Worm (Caenorhabditis elegans) whole organism, L3 larva: ENCODE measurements around the gene vps-54.
A peak's percentile ranks its signal among the peaks of the same experiment; 100 is the strongest.

Source experiments
- R02D3.7 ChIP-seq: fragments of 150-350 bp; optimal IDR thresholded peaks from 2 replicates; lab custom pipeline; 2014; ENCODE audit warnings: missing biosample characterization, missing genetic modification characterization
- ZK546.5 ChIP-seq: sonication (generic microtip); optimal IDR thresholded peaks from 2 replicates; lab custom pipeline; 2017; ENCODE audit warnings: missing biosample characterization, missing genetic modification characterization
- aly-2 ChIP-seq: fragments of 150-350 bp; optimal IDR thresholded peaks from 2 replicates; lab custom pipeline; 2014; ENCODE audit warnings: missing biosample characterization, missing genetic modification characterization
- ama-1 ChIP-seq: fragments of 150-350 bp; optimal IDR thresholded peaks from 2 replicates; lab custom pipeline; 2018
- ceh-16 ChIP-seq: sonication (generic microtip); optimal IDR thresholded peaks from 2 replicates; lab custom pipeline; 2017; ENCODE audit warnings: missing biosample characterization, missing genetic modification characterization
- ceh-28 ChIP-seq: fragments of 150-350 bp; optimal IDR thresholded peaks from 2 replicates; lab custom pipeline; 2014; ENCODE audit warnings: missing biosample characterization, missing genetic modification reagents, missing genetic modification characterization
- elt-1 ChIP-seq: fragments of 150-350 bp; optimal IDR thresholded peaks from 2 replicates; lab custom pipeline; 2014; ENCODE audit warnings: missing biosample characterization, missing genetic modification characterization
- elt-2 ChIP-seq: sonication (generic microtip); optimal IDR thresholded peaks from 2 replicates; lab custom pipeline; 2016; ENCODE audit warnings: missing genetic modification reagents, mild to moderate bottlenecking, missing genetic modification characterization, missing compliant biosample characterization
- elt-3 ChIP-seq, 3 experiments: fragments of 150-350 bp in 1 of 3; sonication (generic microtip) in 2 of 3; optimal IDR thresholded peaks; 2 replicates in 2 of 3; 4 replicates in 1 of 3; lab custom pipeline; 2014 to 2017; ENCODE audit warnings: missing biosample characterization in 3 of 3, missing genetic modification characterization in 3 of 3
- fkh-10 ChIP-seq: sonication (generic microtip); optimal IDR thresholded peaks from 2 replicates; lab custom pipeline; 2017; ENCODE audit warnings: missing biosample characterization, missing genetic modification reagents, missing genetic modification characterization
- fkh-2 ChIP-seq: fragments of 150-350 bp; optimal IDR thresholded peaks from 2 replicates; lab custom pipeline; 2014; ENCODE audit warnings: missing biosample characterization, missing genetic modification reagents, missing genetic modification characterization
- hmg-11 ChIP-seq: sonication (generic microtip); optimal IDR thresholded peaks from 2 replicates; lab custom pipeline; 2016; ENCODE audit warnings: missing genetic modification characterization, missing compliant biosample characterization
- lin-15B ChIP-seq: fragments of 150-350 bp; optimal IDR thresholded peaks from 2 replicates; lab custom pipeline; 2014; ENCODE audit warnings: missing biosample characterization, missing genetic modification characterization
- lsy-12 ChIP-seq: sonication (generic microtip); optimal IDR thresholded peaks from 2 replicates; lab custom pipeline; 2016; ENCODE audit warnings: mild to moderate bottlenecking, missing genetic modification characterization, missing compliant biosample characterization
- mdl-1 ChIP-seq: fragments of 150-350 bp; optimal IDR thresholded peaks from 2 replicates; lab custom pipeline; 2014; ENCODE audit warnings: missing biosample characterization, missing genetic modification characterization
- mml-1 ChIP-seq: fragments of 150-350 bp; sonication (generic microtip); optimal IDR thresholded peaks from 3 replicates; lab custom pipeline; 2014; ENCODE audit warnings: missing biosample characterization, missing genetic modification characterization
- nfya-1 ChIP-seq: sonication (generic microtip); optimal IDR thresholded peaks from 2 replicates; lab custom pipeline; 2017; ENCODE audit warnings: missing genetic modification characterization, mild to moderate bottlenecking, missing compliant biosample characterization, antibody characterized with exemption, moderate library complexity; ENCODE audit not compliant: insufficient read depth
- nhr-11 ChIP-seq: fragments of 150-350 bp; optimal IDR thresholded peaks from 2 replicates; lab custom pipeline; 2014; ENCODE audit warnings: missing biosample characterization, missing genetic modification characterization
- nhr-12 ChIP-seq: fragments of 150-350 bp; optimal IDR thresholded peaks from 2 replicates; lab custom pipeline; 2014; ENCODE audit warnings: missing biosample characterization, missing genetic modification characterization
- nhr-23 ChIP-seq: fragments of 150-350 bp; optimal IDR thresholded peaks from 2 replicates; lab custom pipeline; 2014; ENCODE audit warnings: missing biosample characterization, missing genetic modification reagents, missing genetic modification characterization
- nhr-237 ChIP-seq: fragments of 150-350 bp; optimal IDR thresholded peaks from 2 replicates; lab custom pipeline; 2014; ENCODE audit warnings: missing biosample characterization, missing genetic modification characterization
- nhr-25 ChIP-seq: sonication (generic microtip); optimal IDR thresholded peaks from 2 replicates; lab custom pipeline; 2017; ENCODE audit warnings: missing biosample characterization, missing genetic modification characterization
- nhr-28 ChIP-seq: fragments of 150-350 bp; optimal IDR thresholded peaks from 2 replicates; lab custom pipeline; 2014; ENCODE audit warnings: missing biosample characterization, missing genetic modification characterization
- nhr-43 ChIP-seq: sonication (generic microtip); optimal IDR thresholded peaks from 2 replicates; lab custom pipeline; 2016; ENCODE audit warnings: mild to moderate bottlenecking, missing genetic modification characterization, missing compliant biosample characterization; ENCODE audit not compliant: poor library complexity, severe bottlenecking
- nhr-67 ChIP-seq: fragments of 150-350 bp; optimal IDR thresholded peaks from 2 replicates; lab custom pipeline; 2014; ENCODE audit warnings: missing biosample characterization, missing genetic modification characterization
- pha-4 ChIP-seq: fragments of 150-350 bp; optimal IDR thresholded peaks from 2 replicates; lab custom pipeline; 2014; ENCODE audit warnings: missing biosample characterization, missing genetic modification reagents, missing genetic modification characterization
- pqm-1 ChIP-seq: fragments of 150-350 bp; optimal IDR thresholded peaks from 2 replicates; lab custom pipeline; 2017; ENCODE audit warnings: missing biosample characterization, missing genetic modification characterization, inconsistent platforms
- skn-1 ChIP-seq: fragments of 150-350 bp; optimal IDR thresholded peaks from 2 replicates; lab custom pipeline; 2014; ENCODE audit warnings: missing biosample characterization, missing genetic modification characterization
- snpc-4 ChIP-seq: fragments of 150-350 bp; optimal IDR thresholded peaks from 2 replicates; lab custom pipeline; 2014; ENCODE audit warnings: missing biosample characterization, missing genetic modification characterization
- tbx-2 ChIP-seq: sonication (generic microtip); optimal IDR thresholded peaks from 2 replicates; lab custom pipeline; 2016; ENCODE audit warnings: mild to moderate bottlenecking, missing genetic modification characterization, missing compliant biosample characterization
- unc-39 ChIP-seq: sonication (generic microtip); optimal IDR thresholded peaks from 4 replicates; lab custom pipeline; 2017; ENCODE audit warnings: missing biosample characterization, missing genetic modification characterization
- unc-62 ChIP-seq: fragments of 150-350 bp; sonication (generic microtip); optimal IDR thresholded peaks from 4 replicates; lab custom pipeline; 2014; ENCODE audit warnings: missing biosample characterization, missing genetic modification reagents, missing genetic modification characterization
- zag-1 ChIP-seq: fragments of 150-350 bp; optimal IDR thresholded peaks from 2 replicates; lab custom pipeline; 2014; ENCODE audit warnings: missing biosample characterization, missing genetic modification characterization
- ztf-11 ChIP-seq: fragments of 150-350 bp; optimal IDR thresholded peaks from 2 replicates; lab custom pipeline; 2014; ENCODE audit warnings: missing biosample characterization, missing genetic modification characterization

The vps-54 gene

ce11 chrV:10580638-10581037, 4.4 kb upstream of the vps-54 start:
- TF ChIP-seq elt-2 (peak; percentile 84), nhr-28 (tag; lab: Kevin White, UChicago) (no peak), pha-4 (tag; lab: Kevin White, UChicago) (peak; percentile 19), nhr-237 (tag; lab: Kevin White, UChicago) (no peak), ceh-28 (tag; lab: Kevin White, UChicago) (peak; percentile 25), pqm-1 (peak; percentile 56)

- TF ChIP-seq lin-15B (tag; lab: Kevin White, UChicago) = peak; percentile 72
- no peak for TF ChIP-seq nhr-67 (tag; lab: Kevin White, UChicago)
- no peak for TF ChIP-seq mml-1 (tag; lab: Kevin White, UChicago)
- TF ChIP-seq R02D3.7 (tag; lab: Kevin White, UChicago) = peak; percentile 72
- TF ChIP-seq nhr-25 (tag; lab: Kevin White, UChicago) = peak; percentile 33
- TF ChIP-seq fkh-2 = no peak
- TF ChIP-seq fkh-10 (GFP tag; lab: Kevin White, UChicago) = no peak
- peak; percentile 41 for TF ChIP-seq ceh-28 (tag; lab: Kevin White, UChicago)
- TF ChIP-seq nhr-12 (tag; lab: Kevin White, UChicago) = no peak
- TF ChIP-seq snpc-4 = peak; percentile 68
- TF ChIP-seq skn-1 (tag; lab: Kevin White, UChicago) = peak; percentile 7
- TF ChIP-seq ZK546.5 = no peak
- TF ChIP-seq mdl-1 = no peak
- peak; percentile 71 for TF ChIP-seq nhr-43 (tag; lab: Kevin White, UChicago)
- peak; percentile 60 for TF ChIP-seq elt-2
- TF ChIP-seq nfya-1 (tag; lab: Kevin White, UChicago) = peak; percentile 65
- peak; percentile 77 for TF ChIP-seq lsy-12 (tag; lab: Kevin White, UChicago)
- TF ChIP-seq pqm-1 = peak; percentile 48
- TF ChIP-seq hmg-11 = peak; percentile 76
- no peak for TF ChIP-seq elt-1
- no peak for TF ChIP-seq unc-62 (GFP tag; lab: Kevin White, UChicago)
- TF ChIP-seq nhr-23 (tag; lab: Kevin White, UChicago) = peak; percentile 88
- no peak for TF ChIP-seq unc-39 (tag; lab: Kevin White, UChicago)
- TF ChIP-seq ceh-16 (tag; lab: Kevin White, UChicago) = no peak
- TF ChIP-seq ama-1 = peak; percentile 27
Measured at ce11 chrV:10578938-10579337, 2.7 kb upstream of the vps-54 start, which contains the start of the genes erh-1 and lpd-9. erh-1 (minus strand) TSS chrV:10579141. lpd-9 (plus strand) TSS chrV:10579305.

ce11 chrV:10578226-10578625, 2.0 kb upstream of the vps-54 start, which contains the start of gene mics-1:
mics-1 (minus strand) TSS chrV:10578326.
- no peak for TF ChIP-seq nhr-43 (tag; lab: Kevin White, UChicago)
- TF ChIP-seq snpc-4 = no peak
- TF ChIP-seq skn-1 (tag; lab: Kevin White, UChicago) = no peak
- TF ChIP-seq mdl-1 = no peak

ce11 chrV:10574197-10574596, 2.0 kb downstream of the vps-54 start:
- TF ChIP-seq nfya-1 (tag; lab: Kevin White, UChicago) = no peak
- no peak for TF ChIP-seq ama-1
- no peak for TF ChIP-seq nhr-43 (tag; lab: Kevin White, UChicago)
- no peak for TF ChIP-seq ZK546.5
- TF ChIP-seq tbx-2 = no peak
- no peak for TF ChIP-seq ceh-28 (tag; lab: Kevin White, UChicago)

- TF ChIP-seq elt-1 = no peak
- no peak for TF ChIP-seq ztf-11 (tag; lab: Kevin White, UChicago)
- no peak for TF ChIP-seq nhr-11 (tag; lab: Kevin White, UChicago)
- no peak for TF ChIP-seq elt-3 (tag; optimal IDR thresholded peaks at IDR 0.05; lab: Kevin White, UChicago)
- TF ChIP-seq ama-1 = no peak
- no peak for TF ChIP-seq zag-1 (tag; lab: Kevin White, UChicago)
- TF ChIP-seq fkh-2 = no peak
- no peak for TF ChIP-seq aly-2 (tag; lab: Kevin White, UChicago)
- TF ChIP-seq snpc-4 = no peak
- TF ChIP-seq ceh-28 (tag; lab: Kevin White, UChicago) = no peak
- TF ChIP-seq, all 47 proteins: peak for 0
Measured at ce11 chrV:10572614-10573013, 3.6 kb downstream of the vps-54 start, which contains the start of gene del-6. del-6 (plus strand) TSS chrV:10572914.
